Fruit fly (Drosophila melanogaster) whole organism, embryonic: ENCODE data around the gene CG4896.

ENCODE experiments used
- Blimp-1 ChIP-seq: fragments of 200-800 bp; sonication (Bioruptor generic); optimal IDR thresholded peaks from 3 replicates; lab custom pipeline; 2018; ENCODE audit warnings: missing biosample characterization, missing genetic modification characterization, mild to moderate bottlenecking, moderate library complexity, missing genetic modification reagents
- CG10147 ChIP-seq: fragments of 200-800 bp; sonication (Bioruptor generic); optimal IDR thresholded peaks from 2 replicates; lab custom pipeline; 2019; ENCODE audit warnings: missing biosample characterization, mild to moderate bottlenecking, missing genetic modification characterization, moderate library complexity
- CG10267 ChIP-seq: fragments of 200-800 bp; sonication (Bioruptor generic); optimal IDR thresholded peaks from 2 replicates; lab custom pipeline; 2018; ENCODE audit warnings: missing biosample characterization, mild to moderate bottlenecking, missing genetic modification characterization, moderate library complexity
- CG10321 ChIP-seq: fragments of 200-800 bp; sonication (Bioruptor generic); IDR thresholded peaks from 2 replicates; pipeline ENCODE4 v1.3.6; 2022; ENCODE audit warnings: missing biosample characterization, missing genetic modification characterization
- CG10431 ChIP-seq: fragments of 200-800 bp; sonication (Bioruptor generic); optimal IDR thresholded peaks from 3 replicates; lab custom pipeline; 2018; ENCODE audit warnings: missing biosample characterization, mild to moderate bottlenecking, missing genetic modification characterization
- CG10462 ChIP-seq: fragments of 200-800 bp; sonication (Bioruptor generic); optimal IDR thresholded peaks from 2 replicates; lab custom pipeline; 2016; ENCODE audit warnings: missing biosample characterization, missing genetic modification characterization
- CG13775 ChIP-seq: fragments of 200-800 bp; sonication (Bioruptor generic); optimal IDR thresholded peaks from 3 replicates; lab custom pipeline; 2017; ENCODE audit warnings: missing biosample characterization, mild to moderate bottlenecking, missing genetic modification characterization
- CG14860 ChIP-seq: fragments of 200-800 bp; sonication (Bioruptor generic); IDR thresholded peaks from 3 replicates; pipeline ENCODE4 v1.3.6; 2022; ENCODE audit warnings: missing biosample characterization, missing genetic modification characterization; ENCODE audit not compliant: partially characterized antibody
- CG15479 ChIP-seq: fragments of 200-800 bp; sonication (Bioruptor generic); optimal IDR thresholded peaks from 3 replicates; lab custom pipeline; 2019; ENCODE audit warnings: missing biosample characterization, mild to moderate bottlenecking, missing genetic modification characterization, moderate library complexity
- CG15601 ChIP-seq: fragments of 200-800 bp; sonication (Bioruptor generic); optimal IDR thresholded peaks from 3 replicates; lab custom pipeline; 2019; ENCODE audit warnings: missing biosample characterization, mild to moderate bottlenecking, missing genetic modification characterization, moderate library complexity
- CG17359 ChIP-seq: fragments of 200-800 bp; sonication (Bioruptor generic); optimal IDR thresholded peaks from 3 replicates; lab custom pipeline; 2018; ENCODE audit warnings: missing biosample characterization, mild to moderate bottlenecking, missing genetic modification characterization, moderate library complexity
- CG18476 ChIP-seq: fragments of 200-800 bp; sonication (Bioruptor generic); optimal IDR thresholded peaks from 2 replicates; lab custom pipeline; 2016; ENCODE audit warnings: missing biosample characterization, mild to moderate bottlenecking, missing genetic modification characterization
- CG2116 ChIP-seq: fragments of 200-800 bp; sonication (Bioruptor generic); optimal IDR thresholded peaks from 3 replicates; lab custom pipeline; 2018; ENCODE audit warnings: missing biosample characterization, mild to moderate bottlenecking, missing genetic modification characterization
- CG2129 ChIP-seq: fragments of 200-800 bp; sonication (Bioruptor generic); IDR thresholded peaks from 2 replicates; pipeline ENCODE4 v1.3.6; 2022; ENCODE audit warnings: missing biosample characterization, missing genetic modification characterization; ENCODE audit not compliant: partially characterized antibody
- CG2199 ChIP-seq: fragments of 200-800 bp; sonication (Bioruptor generic); IDR thresholded peaks from 3 replicates; pipeline ENCODE4 v1.3.6; 2022; ENCODE audit warnings: missing biosample characterization, missing genetic modification characterization
- CG2678 ChIP-seq: fragments of 200-800 bp; sonication (Bioruptor generic); optimal IDR thresholded peaks from 3 replicates; lab custom pipeline; 2019; ENCODE audit warnings: missing biosample characterization, mild to moderate bottlenecking, missing genetic modification characterization, moderate library complexity
- CG3163 ChIP-seq: fragments of 200-800 bp; sonication (Bioruptor generic); optimal IDR thresholded peaks from 3 replicates; lab custom pipeline; 2016; ENCODE audit warnings: missing biosample characterization, missing genetic modification characterization
- CG4617 ChIP-seq: fragments of 200-800 bp; sonication (Bioruptor generic); optimal IDR thresholded peaks from 3 replicates; lab custom pipeline; 2016; ENCODE audit warnings: missing biosample characterization, missing genetic modification characterization, borderline replicate concordance
- CG4854 ChIP-seq: fragments of 200-800 bp; sonication (Bioruptor generic); optimal IDR thresholded peaks from 2 replicates; lab custom pipeline; 2016; ENCODE audit warnings: missing biosample characterization, missing genetic modification characterization, inconsistent platforms
- CG6175 ChIP-seq: fragments of 200-800 bp; sonication (Bioruptor generic); IDR thresholded peaks from 3 replicates; pipeline ENCODE4 v1.3.6; 2022; ENCODE audit warnings: missing biosample characterization, missing genetic modification characterization
- CG7963 ChIP-seq: fragments of 200-800 bp; sonication (Bioruptor generic); IDR thresholded peaks from 3 replicates; pipeline ENCODE4 v1.3.6; 2022; ENCODE audit warnings: missing biosample characterization, missing genetic modification characterization; ENCODE audit not compliant: partially characterized antibody
- CG8478 ChIP-seq: fragments of >200 bp; optimal IDR thresholded peaks from 2 replicates; lab custom pipeline; 2018
- CG8944 ChIP-seq: fragments of 200-800 bp; sonication (Bioruptor generic); optimal IDR thresholded peaks from 3 replicates; lab custom pipeline; 2016; ENCODE audit warnings: missing biosample characterization, missing genetic modification characterization
- CTCF ChIP-seq: fragments of 200-800 bp; sonication (Bioruptor generic); optimal IDR thresholded peaks from 2 replicates; lab custom pipeline; 2017; ENCODE audit warnings: missing biosample characterization, mild to moderate bottlenecking, missing genetic modification characterization, moderate library complexity
- CkIIα-i1 ChIP-seq: fragments of 200-800 bp; sonication (Bioruptor generic); IDR thresholded peaks from 2 replicates; pipeline ENCODE4 v1.3.6; 2022; ENCODE audit warnings: missing biosample characterization, missing genetic modification characterization
- Deaf1 ChIP-seq: fragments of 200-800 bp; optimal IDR thresholded peaks from 3 replicates; lab custom pipeline; 2019; ENCODE audit warnings: missing biosample characterization, mild to moderate bottlenecking, missing genetic modification characterization, moderate library complexity
- Dek ChIP-seq: fragments of 200-800 bp; sonication (Bioruptor generic); optimal IDR thresholded peaks from 3 replicates; lab custom pipeline; 2019; ENCODE audit warnings: missing biosample characterization, mild to moderate bottlenecking, missing genetic modification characterization, moderate library complexity
- Doc2 ChIP-seq: fragments of 200-800 bp; sonication (Bioruptor generic); IDR thresholded peaks from 2 replicates; pipeline ENCODE4 v1.3.6; 2022; ENCODE audit warnings: missing biosample characterization, missing genetic modification characterization
- Doc3 ChIP-seq: fragments of 200-800 bp; sonication (Bioruptor generic); IDR thresholded peaks from 3 replicates; pipeline ENCODE4 v1.3.6; 2022; ENCODE audit warnings: missing biosample characterization, missing genetic modification characterization; ENCODE audit not compliant: partially characterized antibody
- HLH3B ChIP-seq: fragments of 200-800 bp; sonication (Bioruptor generic); IDR thresholded peaks from 2 replicates; pipeline ENCODE4 v1.3.6; 2022; ENCODE audit warnings: missing biosample characterization, missing genetic modification characterization
- HmgD ChIP-seq: fragments of 200-800 bp; sonication (Bioruptor generic); optimal IDR thresholded peaks from 3 replicates; lab custom pipeline; 2016; ENCODE audit warnings: missing biosample characterization, missing genetic modification characterization
- MBD-R2 ChIP-seq: fragments of 200-800 bp; sonication (Bioruptor generic); IDR thresholded peaks from 2 replicates; pipeline ENCODE4 v1.3.6; 2022; ENCODE audit warnings: missing biosample characterization, missing genetic modification characterization
- NC2α ChIP-seq: fragments of 200-800 bp; sonication (Bioruptor generic); optimal IDR thresholded peaks from 2 replicates; lab custom pipeline; 2016; ENCODE audit warnings: missing biosample characterization, missing genetic modification characterization
- Pdp1 ChIP-seq, 2 experiments: fragments of 200-800 bp; sonication (Bioruptor generic); optimal IDR thresholded peaks; 3 replicates each; lab custom pipeline; 2016; ENCODE audit warnings: missing biosample characterization in 2 of 2, missing genetic modification characterization in 2 of 2, mild to moderate bottlenecking in 1 of 2, moderate library complexity in 1 of 2
- Sox102F ChIP-seq: fragments of 200-800 bp; sonication (Bioruptor generic); optimal IDR thresholded peaks from 2 replicates; lab custom pipeline; 2018; ENCODE audit warnings: missing biosample characterization, mild to moderate bottlenecking, missing genetic modification characterization, moderate library complexity
- cato ChIP-seq: fragments of 200-800 bp; sonication (Bioruptor generic); optimal IDR thresholded peaks from 2 replicates; lab custom pipeline; 2016; ENCODE audit warnings: missing biosample characterization, missing genetic modification characterization, borderline replicate concordance
- crp ChIP-seq, 2 experiments: fragments of 200-800 bp; sonication (Bioruptor generic); optimal IDR thresholded peaks; 2 replicates in 1 of 2; 3 replicates in 1 of 2; lab custom pipeline; 2017; ENCODE audit warnings: missing biosample characterization in 2 of 2, missing genetic modification characterization in 2 of 2, mild to moderate bottlenecking in 1 of 2, moderate library complexity in 1 of 2
- exex ChIP-seq: fragments of 200-800 bp; sonication (Bioruptor generic); optimal IDR thresholded peaks from 4 replicates; lab custom pipeline; 2018; ENCODE audit warnings: missing biosample characterization, mild to moderate bottlenecking, missing genetic modification characterization, moderate library complexity
- fu2 ChIP-seq: fragments of 200-800 bp; sonication (Bioruptor generic); optimal IDR thresholded peaks from 2 replicates; lab custom pipeline; 2016; ENCODE audit warnings: missing biosample characterization, missing genetic modification characterization
- hb ChIP-seq: fragments of 200-800 bp; sonication (Bioruptor generic); IDR thresholded peaks from 3 replicates; pipeline ENCODE4 v1.3.6; 2022; ENCODE audit warnings: missing biosample characterization, missing genetic modification characterization; ENCODE audit not compliant: partially characterized antibody
- jing ChIP-seq: fragments of 200-800 bp; sonication (Bioruptor generic); optimal IDR thresholded peaks from 2 replicates; lab custom pipeline; 2018; ENCODE audit warnings: missing biosample characterization, mild to moderate bottlenecking, missing genetic modification characterization
- ken ChIP-seq: fragments of 200-800 bp; sonication (Bioruptor generic); IDR thresholded peaks from 3 replicates; pipeline ENCODE4 v1.3.6; 2022; ENCODE audit warnings: missing biosample characterization, missing genetic modification characterization
- nau ChIP-seq: fragments of 200-800 bp; sonication (Bioruptor generic); optimal IDR thresholded peaks from 3 replicates; lab custom pipeline; 2017; ENCODE audit warnings: missing biosample characterization, mild to moderate bottlenecking, missing genetic modification characterization, missing genetic modification reagents
- pho ChIP-seq: fragments of 200-800 bp; sonication (Bioruptor generic); optimal IDR thresholded peaks from 2 replicates; lab custom pipeline; 2016; ENCODE audit warnings: missing biosample characterization, missing genetic modification characterization
- pnt ChIP-seq: fragments of 200-800 bp; sonication (Bioruptor generic); optimal IDR thresholded peaks from 3 replicates; lab custom pipeline; 2016; ENCODE audit warnings: missing biosample characterization, missing genetic modification characterization
- rib ChIP-seq: fragments of 200-800 bp; sonication (Bioruptor generic); IDR thresholded peaks from 2 replicates; pipeline ENCODE4 v1.3.6; 2022; ENCODE audit warnings: missing biosample characterization, missing genetic modification characterization
- sens ChIP-seq: fragments of 200-800 bp; sonication (Bioruptor generic); peaks from one replicate; lab custom pipeline; 2016; ENCODE audit warnings: missing biosample characterization, missing genetic modification characterization
- seq ChIP-seq: fragments of 200-800 bp; sonication (Bioruptor generic); IDR thresholded peaks from 2 replicates; pipeline ENCODE4 v1.3.6; 2022; ENCODE audit warnings: missing biosample characterization, missing genetic modification characterization
- shn ChIP-seq: fragments of 200-800 bp; sonication (Bioruptor generic); optimal IDR thresholded peaks from 3 replicates; lab custom pipeline; 2016; ENCODE audit warnings: missing biosample characterization, missing genetic modification characterization
- toy ChIP-seq: fragments of 200-800 bp; sonication (Bioruptor generic); IDR thresholded peaks from 2 replicates; pipeline ENCODE4 v1.3.6; 2022; ENCODE audit warnings: missing biosample characterization, missing genetic modification characterization
- wor ChIP-seq: fragments of 200-800 bp; sonication (Bioruptor generic); IDR thresholded peaks from 2 replicates; pipeline ENCODE4 v1.3.6; 2022; ENCODE audit warnings: missing biosample characterization, missing genetic modification characterization
- zfh2 ChIP-seq: fragments of 200-800 bp; sonication (Bioruptor generic); optimal IDR thresholded peaks from 2 replicates; lab custom pipeline; 2016; ENCODE audit warnings: missing biosample characterization, missing genetic modification characterization

The CG4896 gene

dm6 chr2L:1147656-1148055 lies 29.8 kb upstream of the CG4896 start (continued):
- TF ChIP-seq CG3163 (no peak), CG15601 (peak; percentile 19), HmgD (no peak), CG10462 (GFP tag; lab: Kevin White, UChicago) (no peak), Blimp-1 (GFP tag; lab: Kevin White, UChicago) (no peak), CkIIα-i1 (GFP tag; lab: Robert Waterston, UW) (no peak), sens (GFP tag; lab: Kevin White, UChicago) (peak; percentile 16), CG13775 (no peak), Pdp1 (GFP tag; optimal IDR thresholded peaks at IDR 0.05; lab: Kevin White, UChicago) (peak in 1 of 2 experiments; percentile 69), CG4617 (GFP tag; lab: Kevin White, UChicago) (no peak), nau (GFP tag; lab: Kevin White, UChicago) (no peak), pho (GFP tag; lab: Kevin White, UChicago) (no peak), CG6175 (GFP tag; lab: Robert Waterston, UW) (no peak), ken (GFP tag; lab: Robert Waterston, UW) (no peak), CG8944 (GFP tag; lab: Kevin White, UChicago) (no peak), HLH3B (GFP tag; lab: Robert Waterston, UW) (no peak), crp (GFP tag; optimal IDR thresholded peaks at IDR 0.05; lab: Kevin White, UChicago) (peak in 1 of 2 experiments; percentile 83), CG8478 (lab: Kevin White, UChicago) (no peak), pnt (GFP tag; lab: Kevin White, UChicago) (no peak), Doc3 (GFP tag; lab: Robert Waterston, UW) (peak; percentile 44; the same call in 2 of the 3 replicates), seq (GFP tag; lab: Robert Waterston, UW) (no peak), Sox102F (GFP tag; lab: Kevin White, UChicago) (no peak), CG10147 (no peak), CG2129 (0 out of 2 replicates have a peak, but pooled peaks have one; percentile 19), fu2 (no peak), MBD-R2 (peak; percentile 70), toy (GFP tag; lab: Robert Waterston, UW) (no peak), CG18476 (GFP tag; lab: Kevin White, UChicago) (no peak), cato (GFP tag; lab: Kevin White, UChicago) (no peak), CG2678 (tag; lab: Kevin White, UChicago) (no peak), Deaf1 (tag; lab: Kevin White, UChicago) (no peak), rib (no peak), wor (GFP tag; lab: Robert Waterston, UW) (no peak), Dek (tag; lab: Kevin White, UChicago) (no peak), shn (no peak), NC2α (GFP tag; lab: Kevin White, UChicago) (no peak), CG17359 (tag; lab: Kevin White, UChicago) (no peak), jing (no peak), CG7963 (GFP tag; lab: Robert Waterston, UW) (peak; percentile 53; the same call in 2 of the 3 replicates), zfh2 (GFP tag; lab: Kevin White, UChicago) (no peak), exex (tag; lab: Kevin White, UChicago) (no peak), CG4854 (no peak), CG15479 (GFP tag; lab: Kevin White, UChicago) (no peak), CG2116 (peak; percentile 70), CTCF (GFP tag; lab: Kevin White, UChicago) (no peak), hb (GFP tag; lab: Robert Waterston, UW) (peak; percentile 65; the same call in 1 of the 3 replicates), CG14860 (GFP tag; lab: Robert Waterston, UW) (peak; percentile 59; the same call in 2 of the 3 replicates), CG10431 (GFP tag; lab: Kevin White, UChicago) (peak; percentile 46), Doc2 (GFP tag; lab: Robert Waterston, UW) (no peak), CG10267 (tag; lab: Kevin White, UChicago) (no peak), CG10321 (GFP tag; lab: Robert Waterston, UW) (no peak), CG2199 (no peak)
